Fruit fly (Drosophila melanogaster) whole organism, wandering third instar larva: ENCODE results near the gene CG4576.

Experiments
- dmrt93B ChIP-seq: fragments of 200-800 bp; sonication (Bioruptor generic); optimal IDR thresholded peaks from 2 replicates; lab custom pipeline; 2018; ENCODE audit warnings: missing biosample characterization, mild to moderate bottlenecking, missing genetic modification characterization
- h ChIP-seq: fragments of 200-800 bp; sonication (Bioruptor generic); optimal IDR thresholded peaks from 3 replicates; lab custom pipeline; 2016; ENCODE audit warnings: missing biosample characterization, mild to moderate bottlenecking, missing genetic modification characterization

CG4576 gene

DNA sequence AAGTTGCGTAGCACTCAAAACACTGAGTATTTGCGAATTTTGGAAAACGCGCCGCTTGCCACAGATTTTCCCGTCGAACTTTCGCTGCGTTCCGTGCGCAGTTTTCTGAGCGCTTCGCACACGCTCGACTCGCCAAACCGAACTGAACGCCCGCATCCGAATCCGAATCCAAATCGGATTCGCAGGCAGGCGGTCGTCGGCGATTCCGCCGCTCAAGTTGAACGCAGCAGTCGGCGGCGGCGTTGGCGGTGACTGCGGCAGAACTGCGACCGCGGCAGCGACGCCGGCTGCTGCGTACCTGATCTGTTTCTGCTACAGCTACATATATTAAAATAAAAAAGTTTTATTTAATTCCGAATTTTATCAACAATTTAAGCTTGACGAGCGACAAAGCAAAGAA lies 50.1 kb downstream of the CG4576 start, which contains the start of gene CG31183:
Gene CG31183, minus strand, starts transcription at position 329 of the 400 bp plus-strand sequence.
- no peak for TF ChIP-seq dmrt93B (GFP tag; lab: Kevin White, UChicago)
- TF ChIP-seq h, result peak; percentile 2
